Worm (Caenorhabditis elegans) whole organism, L3 larva: ENCODE data around the gene epc-1.

ENCODE experiments used
- R02D3.7 ChIP-seq: fragments of 150-350 bp; optimal IDR thresholded peaks from 2 replicates; lab custom pipeline; 2014; ENCODE audit warnings: missing biosample characterization, missing genetic modification characterization
- aly-2 ChIP-seq: fragments of 150-350 bp; optimal IDR thresholded peaks from 2 replicates; lab custom pipeline; 2014; ENCODE audit warnings: missing biosample characterization, missing genetic modification characterization
- ama-1 ChIP-seq: fragments of 150-350 bp; optimal IDR thresholded peaks from 2 replicates; lab custom pipeline; 2018
- ceh-9 ChIP-seq: sonication (generic microtip); optimal IDR thresholded peaks from 2 replicates; lab custom pipeline; 2018; ENCODE audit warnings: missing biosample characterization, missing genetic modification characterization
- fkh-10 ChIP-seq: sonication (generic microtip); optimal IDR thresholded peaks from 2 replicates; lab custom pipeline; 2017; ENCODE audit warnings: missing biosample characterization, missing genetic modification reagents, missing genetic modification characterization
- fos-1 ChIP-seq: fragments of 150-350 bp; optimal IDR thresholded peaks from 2 replicates; lab custom pipeline; 2014; ENCODE audit warnings: missing biosample characterization, missing genetic modification characterization
- nhr-12 ChIP-seq: fragments of 150-350 bp; optimal IDR thresholded peaks from 2 replicates; lab custom pipeline; 2014; ENCODE audit warnings: missing biosample characterization, missing genetic modification characterization
- nhr-237 ChIP-seq: fragments of 150-350 bp; optimal IDR thresholded peaks from 2 replicates; lab custom pipeline; 2014; ENCODE audit warnings: missing biosample characterization, missing genetic modification characterization
- nhr-28 ChIP-seq: fragments of 150-350 bp; optimal IDR thresholded peaks from 2 replicates; lab custom pipeline; 2014; ENCODE audit warnings: missing biosample characterization, missing genetic modification characterization
- sea-2 ChIP-seq: fragments of 150-350 bp; sonication (generic microtip); optimal IDR thresholded peaks from 4 replicates; lab custom pipeline; 2014; ENCODE audit warnings: missing biosample characterization, missing genetic modification reagents, missing genetic modification characterization
- snpc-4 ChIP-seq: fragments of 150-350 bp; optimal IDR thresholded peaks from 2 replicates; lab custom pipeline; 2014; ENCODE audit warnings: missing biosample characterization, missing genetic modification characterization
- ztf-4 ChIP-seq: fragments of 150-350 bp; optimal IDR thresholded peaks from 2 replicates; lab custom pipeline; 2014; ENCODE audit warnings: missing biosample characterization, missing genetic modification characterization

DNA sequence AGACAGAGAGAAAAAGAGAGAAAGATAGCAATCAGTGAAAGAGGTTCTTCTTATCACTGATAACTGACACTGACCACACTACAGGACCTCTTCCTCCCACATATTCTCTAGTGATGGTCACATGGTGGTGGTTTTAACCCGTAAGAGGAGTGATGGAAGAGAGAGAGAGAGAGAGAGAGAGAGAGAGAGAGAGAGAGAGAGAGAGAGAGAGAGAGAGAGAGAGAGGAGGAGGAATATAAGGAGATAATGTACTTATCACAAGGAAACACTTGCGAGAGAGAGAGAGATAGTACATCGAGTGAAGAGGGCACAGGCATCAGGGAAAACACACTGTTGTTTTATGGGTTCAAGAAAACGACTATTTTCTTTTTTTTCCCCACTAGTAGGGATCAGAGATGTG, 58.7 kb downstream of the epc-1 start:
- TF ChIP-seq ceh-9 (tag; lab: Kevin White, UChicago) (no peak), snpc-4 (no peak), fkh-10 (no peak), ama-1 (lab: Kevin White, UChicago) (no peak), sea-2 (no peak), R02D3.7 (tag; lab: Kevin White, UChicago) (peak; percentile 60), aly-2 (tag; lab: Kevin White, UChicago) (no peak), nhr-28 (tag; lab: Kevin White, UChicago) (peak; percentile 12), nhr-237 (tag; lab: Kevin White, UChicago) (no peak), ztf-4 (peak; percentile 30), fos-1 (tag; lab: Kevin White, UChicago) (no peak), nhr-12 (tag; lab: Kevin White, UChicago) (no peak)
